Worm (Caenorhabditis elegans) whole organism, L2 larva: ENCODE measurements around the gene F10B5.3.

Experiments
- ama-1 ChIP-seq: fragments of 150-350 bp; optimal IDR thresholded peaks from 2 replicates; lab custom pipeline; 2018; ENCODE audit warnings: inconsistent platforms
- ceh-82 ChIP-seq: fragments of 150-350 bp; optimal IDR thresholded peaks from 2 replicates; lab custom pipeline; 2014; ENCODE audit warnings: missing biosample characterization, missing genetic modification characterization
- mdl-1 ChIP-seq, 2 experiments: fragments of 150-350 bp in 1 of 2; sonication (generic microtip) in 1 of 2; optimal IDR thresholded peaks; 2 replicates each; lab custom pipeline; 2017; ENCODE audit warnings: missing biosample characterization in 2 of 2, missing genetic modification characterization in 2 of 2
- nhr-25 ChIP-seq: fragments of 150-350 bp; sonication (generic microtip); optimal IDR thresholded peaks from 3 replicates; lab custom pipeline; 2014; ENCODE audit warnings: missing biosample characterization, missing genetic modification characterization
- nhr-6 ChIP-seq: fragments of 150-350 bp; optimal IDR thresholded peaks from 2 replicates; lab custom pipeline; 2014; ENCODE audit warnings: missing biosample characterization, missing genetic modification characterization
- skn-1 ChIP-seq: sonication (generic microtip); optimal IDR thresholded peaks from 2 replicates; lab custom pipeline; 2017; ENCODE audit warnings: missing biosample characterization, missing genetic modification characterization
- zag-1 ChIP-seq: fragments of 150-350 bp; optimal IDR thresholded peaks from 2 replicates; lab custom pipeline; 2014; ENCODE audit warnings: missing biosample characterization, missing genetic modification characterization

DNA sequence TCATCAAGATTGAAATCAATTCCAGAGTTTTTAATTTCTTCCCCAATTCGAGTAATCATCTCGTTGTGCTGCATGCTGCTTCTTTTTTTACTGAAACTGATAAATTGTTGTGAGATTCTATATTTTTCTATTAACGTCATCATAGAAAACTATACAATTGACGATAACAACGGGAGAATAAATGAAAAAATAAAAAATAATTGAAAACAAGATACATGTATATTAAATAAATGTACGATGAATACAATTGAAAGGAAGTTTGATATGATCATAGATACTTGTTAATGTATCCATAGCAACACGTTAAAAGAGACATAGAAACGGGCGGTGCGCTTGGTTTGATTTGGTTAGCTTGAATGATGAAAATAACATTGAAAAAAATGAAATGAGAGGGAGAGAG is 40.6 kb upstream of the F10B5.3 start, which contains the start of gene T05C12.8:
- TF ChIP-seq zag-1 (tag; lab: Kevin White, UChicago) (no peak), ceh-82 (tag; lab: Kevin White, UChicago) (no peak), nhr-6 (tag; lab: Kevin White, UChicago) (no peak), mdl-1 (tag; optimal IDR thresholded peaks at IDR 0.05; lab: Kevin White, UChicago) (no peak), skn-1 (tag; lab: Kevin White, UChicago) (no peak), ama-1 (lab: Kevin White, UChicago) (no peak), nhr-25 (tag; lab: Kevin White, UChicago) (no peak)
